Worm (Caenorhabditis elegans) whole organism, L1 larva: Measurements from ENCODE around the gene F29A7.3.

ENCODE experiments used
- C16A3.4 ChIP-seq: fragments of 150-350 bp; optimal IDR thresholded peaks from 2 replicates; lab custom pipeline; 2014; ENCODE audit warnings: missing biosample characterization, missing genetic modification characterization
- C34B4.2 ChIP-seq: sonication (generic microtip); optimal IDR thresholded peaks from 2 replicates; lab custom pipeline; 2017; ENCODE audit warnings: mild to moderate bottlenecking, missing genetic modification characterization, missing compliant biosample characterization
- F16B12.6 ChIP-seq: fragments of 150-350 bp; optimal IDR thresholded peaks from 2 replicates; lab custom pipeline; 2014; ENCODE audit warnings: missing biosample characterization, missing genetic modification characterization
- blmp-1 ChIP-seq: fragments of 150-350 bp; optimal IDR thresholded peaks from 2 replicates; lab custom pipeline; 2014; ENCODE audit warnings: missing biosample characterization, missing genetic modification characterization
- ceh-90 ChIP-seq: sonication (generic microtip); optimal IDR thresholded peaks from 2 replicates; lab custom pipeline; 2016; ENCODE audit warnings: missing genetic modification characterization, missing compliant biosample characterization
- ces-1 ChIP-seq: fragments of 150-350 bp; optimal IDR thresholded peaks from 2 replicates; lab custom pipeline; 2014; ENCODE audit warnings: missing biosample characterization, missing genetic modification reagents, missing genetic modification characterization
- dsc-1 ChIP-seq: sonication (generic microtip); optimal IDR thresholded peaks from 2 replicates; lab custom pipeline; 2016; ENCODE audit warnings: mild to moderate bottlenecking, missing genetic modification characterization, missing compliant biosample characterization
- efl-1 ChIP-seq, 4 experiments: fragments of 150-350 bp; optimal IDR thresholded peaks in 3 of 4; peaks in 1 of 4; 1 replicate in 1 of 4; 2 replicates in 3 of 4; lab custom pipeline; 2014; ENCODE audit warnings: missing biosample characterization in 2 of 4, missing genetic modification characterization in 2 of 4, missing genetic modification reagents in 2 of 4
- efl-3 ChIP-seq: fragments of 200-800 bp; sonication (Bioruptor generic); optimal IDR thresholded peaks from 2 replicates; lab custom pipeline; 2018; ENCODE audit warnings: mild to moderate bottlenecking, missing genetic modification characterization, missing compliant biosample characterization
- elt-3 ChIP-seq, 6 experiments: fragments of 150-350 bp in 1 of 6; sonication (generic microtip); optimal IDR thresholded peaks; 2 replicates each; lab custom pipeline; 2017 to 2018; ENCODE audit warnings: missing biosample characterization in 6 of 6, missing genetic modification characterization in 6 of 6, inconsistent platforms in 1 of 6
- ets-5 ChIP-seq: fragments of 200-800 bp; sonication (Bioruptor generic); IDR thresholded peaks from 2 replicates; pipeline ENCODE4 v1.3.6; 2022; ENCODE audit warnings: missing genetic modification characterization, missing compliant biosample characterization
- fkh-4 ChIP-seq: sonication (generic microtip); optimal IDR thresholded peaks from 2 replicates; lab custom pipeline; 2016; ENCODE audit warnings: missing compliant biosample characterization, missing genetic modification characterization, borderline replicate concordance
- fkh-8 ChIP-seq: sonication (generic microtip); optimal IDR thresholded peaks from 2 replicates; lab custom pipeline; 2016; ENCODE audit warnings: mild to moderate bottlenecking, missing genetic modification characterization, missing compliant biosample characterization
- fos-1 ChIP-seq: fragments of 150-350 bp; optimal IDR thresholded peaks from 2 replicates; lab custom pipeline; 2014; ENCODE audit warnings: missing biosample characterization, missing genetic modification characterization
- grh-1 ChIP-seq: fragments of 200-800 bp; sonication (Bioruptor generic); IDR thresholded peaks from 2 replicates; pipeline ENCODE4 v1.3.6; 2022; ENCODE audit warnings: missing genetic modification reagents, missing genetic modification characterization, missing compliant biosample characterization
- hlh-17 ChIP-seq: fragments of 200-800 bp; sonication (Bioruptor generic); optimal IDR thresholded peaks from 2 replicates; lab custom pipeline; 2018; ENCODE audit warnings: missing genetic modification characterization, mild to moderate bottlenecking, missing compliant biosample characterization, moderate library complexity, borderline replicate concordance
- hpl-2 ChIP-seq: fragments of 150-350 bp; optimal IDR thresholded peaks from 2 replicates; lab custom pipeline; 2014; ENCODE audit warnings: missing biosample characterization, missing genetic modification reagents, missing genetic modification characterization
- irx-1 ChIP-seq: sonication (generic microtip); optimal IDR thresholded peaks from 2 replicates; lab custom pipeline; 2016; ENCODE audit warnings: missing genetic modification characterization, missing compliant biosample characterization
- isw-1 ChIP-seq: fragments of 200-800 bp; sonication (Bioruptor generic); IDR thresholded peaks from 2 replicates; pipeline ENCODE4 v1.3.6; 2022; ENCODE audit warnings: missing genetic modification characterization, missing compliant biosample characterization
- jun-1 ChIP-seq: fragments of 150-350 bp; optimal IDR thresholded peaks from 2 replicates; lab custom pipeline; 2014; ENCODE audit warnings: missing biosample characterization, missing genetic modification reagents, missing genetic modification characterization
- lin-13 ChIP-seq: fragments of 150-350 bp; optimal IDR thresholded peaks from 2 replicates; lab custom pipeline; 2014; ENCODE audit warnings: missing biosample characterization, missing genetic modification reagents, missing genetic modification characterization
- lin-14 ChIP-seq: fragments of 200-800 bp; sonication (Bioruptor generic); optimal IDR thresholded peaks from 2 replicates; lab custom pipeline; 2018; ENCODE audit warnings: mild to moderate bottlenecking, missing genetic modification characterization, moderate library complexity, missing compliant biosample characterization
- lin-15B ChIP-seq: fragments of 150-350 bp; sonication (generic microtip); optimal IDR thresholded peaks from 3 replicates; lab custom pipeline; 2014; ENCODE audit warnings: missing biosample characterization, missing genetic modification characterization
- lin-39 ChIP-seq: fragments of 150-350 bp; optimal IDR thresholded peaks from 2 replicates; lab custom pipeline; 2014; ENCODE audit warnings: missing biosample characterization, missing genetic modification reagents, missing genetic modification characterization
- lir-3 ChIP-seq: sonication (generic microtip); optimal IDR thresholded peaks from 2 replicates; lab custom pipeline; 2016; ENCODE audit warnings: mild to moderate bottlenecking, missing genetic modification characterization, moderate library complexity, missing compliant biosample characterization; ENCODE audit not compliant: poor library complexity
- mab-9 ChIP-seq: fragments of 200-800 bp; sonication (Bioruptor generic); IDR thresholded peaks from 2 replicates; pipeline ENCODE4 v1.3.6; 2022; ENCODE audit warnings: missing genetic modification reagents, missing genetic modification characterization, missing compliant biosample characterization
- mdl-1 ChIP-seq, 2 experiments: fragments of 150-350 bp; optimal IDR thresholded peaks; 2 replicates each; lab custom pipeline; 2014 to 2017; ENCODE audit warnings: missing biosample characterization in 2 of 2, missing genetic modification characterization in 2 of 2, inconsistent platforms in 1 of 2
- mep-1 ChIP-seq: fragments of 150-350 bp; optimal IDR thresholded peaks from 2 replicates; lab custom pipeline; 2014; ENCODE audit warnings: missing biosample characterization, missing genetic modification characterization
- nhr-11 ChIP-seq: fragments of 150-350 bp; optimal IDR thresholded peaks from 2 replicates; lab custom pipeline; 2014; ENCODE audit warnings: missing biosample characterization, missing genetic modification characterization
- nhr-12 ChIP-seq: sonication (generic microtip); optimal IDR thresholded peaks from 2 replicates; lab custom pipeline; 2017; ENCODE audit warnings: missing biosample characterization, missing genetic modification characterization
- nhr-76 ChIP-seq: sonication (generic microtip); optimal IDR thresholded peaks from 2 replicates; lab custom pipeline; 2017; ENCODE audit warnings: missing biosample characterization, missing genetic modification characterization
- nhr-85 ChIP-seq: sonication (generic microtip); peaks from one replicate; lab custom pipeline; 2016; ENCODE audit warnings: missing genetic modification characterization, inconsistent platforms, missing compliant biosample characterization
- pag-3 ChIP-seq: sonication (generic microtip); optimal IDR thresholded peaks from 2 replicates; lab custom pipeline; 2017; ENCODE audit warnings: missing genetic modification characterization, mild to moderate bottlenecking, missing compliant biosample characterization, antibody characterized with exemption, borderline replicate concordance; ENCODE audit not compliant: insufficient read depth
- pax-3 ChIP-seq: fragments of 200-800 bp; sonication (Bioruptor generic); optimal IDR thresholded peaks from 2 replicates; lab custom pipeline; 2018; ENCODE audit warnings: mild to moderate bottlenecking, missing genetic modification characterization, moderate library complexity, missing compliant biosample characterization
- pqm-1 ChIP-seq: sonication (generic microtip); optimal IDR thresholded peaks from 3 replicates; lab custom pipeline; 2017; ENCODE audit warnings: missing biosample characterization, missing genetic modification characterization
- rnt-1 ChIP-seq: sonication (generic microtip); optimal IDR thresholded peaks from 2 replicates; lab custom pipeline; 2016; ENCODE audit warnings: mild to moderate bottlenecking, missing genetic modification characterization, moderate library complexity, missing compliant biosample characterization
- snpc-4 ChIP-seq: fragments of 150-350 bp; optimal IDR thresholded peaks from 2 replicates; lab custom pipeline; 2014; ENCODE audit warnings: missing biosample characterization, missing genetic modification characterization
- snu-23 ChIP-seq: sonication (generic microtip); optimal IDR thresholded peaks from 2 replicates; lab custom pipeline; 2016; ENCODE audit warnings: missing genetic modification characterization, missing compliant biosample characterization
- sox-4 ChIP-seq: sonication (generic microtip); optimal IDR thresholded peaks from 2 replicates; lab custom pipeline; 2016; ENCODE audit warnings: missing genetic modification characterization, missing compliant biosample characterization
- sup-37 ChIP-seq: fragments of 200-800 bp; sonication (Bioruptor generic); optimal IDR thresholded peaks from 2 replicates; lab custom pipeline; 2018; ENCODE audit warnings: mild to moderate bottlenecking, missing genetic modification characterization, missing compliant biosample characterization
- swsn-7 ChIP-seq: sonication (generic microtip); optimal IDR thresholded peaks from 2 replicates; lab custom pipeline; 2016; ENCODE audit warnings: missing genetic modification characterization, missing compliant biosample characterization
- unc-130 ChIP-seq: fragments of 150-350 bp; optimal IDR thresholded peaks from 2 replicates; lab custom pipeline; 2017; ENCODE audit warnings: missing biosample characterization, missing genetic modification characterization, inconsistent platforms
- unc-30 ChIP-seq: sonication (generic microtip); optimal IDR thresholded peaks from 2 replicates; lab custom pipeline; 2017; ENCODE audit warnings: missing biosample characterization, missing genetic modification characterization
- unc-62 ChIP-seq: fragments of 150-350 bp; optimal IDR thresholded peaks from 2 replicates; lab custom pipeline; 2014; ENCODE audit warnings: missing biosample characterization, missing genetic modification reagents, missing genetic modification characterization
- unc-86 ChIP-seq: sonication (generic microtip); optimal IDR thresholded peaks from 2 replicates; lab custom pipeline; 2016; ENCODE audit warnings: missing genetic modification characterization, missing compliant biosample characterization
- unc-98 ChIP-seq: fragments of 200-800 bp; sonication (Bioruptor generic); IDR thresholded peaks from 2 replicates; pipeline ENCODE4 v1.3.6; 2022; ENCODE audit warnings: missing genetic modification characterization, missing compliant biosample characterization
- vab-15 ChIP-seq: sonication (generic microtip); optimal IDR thresholded peaks from 2 replicates; lab custom pipeline; 2017; ENCODE audit warnings: missing genotype, mild to moderate bottlenecking, missing genetic modification characterization, missing compliant biosample characterization
- xbp-1 ChIP-seq: sonication (generic microtip); optimal IDR thresholded peaks from 2 replicates; lab custom pipeline; 2016; ENCODE audit warnings: missing genetic modification characterization, missing compliant biosample characterization

F29A7.3 gene

DNA sequence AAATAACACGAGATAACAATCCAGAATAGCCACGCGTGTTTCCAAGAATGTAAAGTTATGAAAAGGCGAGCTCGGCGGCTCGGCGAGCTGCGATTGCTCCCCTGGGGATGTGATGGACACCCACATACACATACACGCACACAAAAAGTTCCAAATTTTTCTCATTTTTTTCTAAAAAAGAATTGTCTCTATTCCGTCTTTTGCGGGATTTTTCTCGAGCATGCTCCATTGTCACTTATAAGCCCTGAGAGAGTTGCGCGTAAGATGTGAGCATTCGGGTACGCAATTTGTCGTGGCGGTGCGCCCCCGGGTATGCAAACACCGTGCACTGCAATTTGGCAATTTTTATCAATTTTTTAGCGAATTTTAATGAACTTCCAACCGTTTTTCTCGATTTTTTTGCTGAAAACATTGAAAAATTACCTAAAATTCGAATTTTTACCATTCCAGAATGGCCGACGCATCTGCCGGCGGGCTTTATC lies 34.0 kb downstream of the F29A7.3 start, which contains the start of the genes F08D12.12 and srpa-72 (continued):
- TF ChIP-seq efl-1 (optimal IDR thresholded peaks at IDR 0.05; lab: Kevin White, UChicago) (peak; percentile 56 to 60), efl-1 (GFP tag; optimal IDR thresholded peaks at IDR 0.05 in 1 of 2; lab: Kevin White, UChicago) (peak; percentile 53 to 95), xbp-1 (tag; lab: Kevin White, UChicago) (peak; percentile 27), C16A3.4 (peak; percentile 42), vab-15 (tag; lab: Kevin White, UChicago) (peak; percentile 26), pqm-1 (no peak), blmp-1 (tag; lab: Kevin White, UChicago) (no peak), elt-3 (tag; optimal IDR thresholded peaks at IDR 0.05; lab: Kevin White, UChicago) (no peak), lin-13 (peak; percentile 27), dsc-1 (tag; lab: Kevin White, UChicago) (no peak), ceh-90 (no peak), nhr-85 (no peak), mep-1 (no peak), snu-23 (GFP tag; lab: Kevin White, UChicago) (peak; percentile 48), snpc-4 (no peak), hlh-17 (GFP tag; lab: Kevin White, UChicago) (no peak), F16B12.6 (tag; lab: Kevin White, UChicago) (peak; percentile 91), lin-39 (no peak), mdl-1 (tag; optimal IDR thresholded peaks at IDR 0.05; lab: Kevin White, UChicago) (peak in 1 of 2 experiments; percentile 18), rnt-1 (tag; lab: Kevin White, UChicago) (no peak), sox-4 (tag; lab: Kevin White, UChicago) (no peak), unc-62 (GFP tag; lab: Kevin White, UChicago) (no peak), efl-3 (GFP tag; lab: Kevin White, UChicago) (no peak), hpl-2 (no peak), swsn-7 (tag; lab: Kevin White, UChicago) (peak; percentile 10), fkh-4 (tag; lab: Kevin White, UChicago) (no peak), isw-1 (GFP tag; lab: Robert Waterston, UW) (peak; percentile 18; the same call in 1 of the 2 replicates)
- TF ChIP-seq, all 84 proteins: peak for 18

DNA sequence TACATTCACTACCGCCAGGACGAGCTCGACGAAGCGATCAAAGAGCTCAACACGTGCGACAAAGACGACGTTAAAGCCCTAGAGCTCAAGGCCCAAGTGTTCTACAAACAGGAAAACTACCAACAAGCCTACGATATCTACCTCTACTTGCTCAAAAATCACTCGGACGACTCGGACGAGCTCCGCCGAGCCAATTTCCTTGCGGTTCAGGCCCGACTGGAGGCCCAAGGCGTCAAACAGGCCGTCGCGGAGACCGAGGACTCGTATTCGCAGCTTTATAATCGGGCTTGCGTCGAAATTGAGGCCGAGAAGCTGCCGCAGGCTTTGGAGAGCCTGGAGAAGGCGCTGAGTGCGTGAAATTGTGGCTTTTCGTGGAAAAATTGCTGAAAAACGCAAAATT lies 34.8 kb downstream of the F29A7.3 start:
- TF ChIP-seq fos-1 (tag; lab: Kevin White, UChicago) (no peak), sup-37 (no peak), fkh-8 (tag; lab: Kevin White, UChicago) (no peak), jun-1 (no peak), ces-1 (no peak), xbp-1 (tag; lab: Kevin White, UChicago) (no peak), mep-1 (no peak), unc-98 (GFP tag; lab: Robert Waterston, UW) (no peak), unc-62 (GFP tag; lab: Kevin White, UChicago) (no peak), C34B4.2 (tag; lab: Kevin White, UChicago) (no peak), unc-30 (no peak), pag-3 (no peak), snpc-4 (no peak), lir-3 (tag; lab: Kevin White, UChicago) (no peak), nhr-12 (tag; lab: Kevin White, UChicago) (no peak)

DNA sequence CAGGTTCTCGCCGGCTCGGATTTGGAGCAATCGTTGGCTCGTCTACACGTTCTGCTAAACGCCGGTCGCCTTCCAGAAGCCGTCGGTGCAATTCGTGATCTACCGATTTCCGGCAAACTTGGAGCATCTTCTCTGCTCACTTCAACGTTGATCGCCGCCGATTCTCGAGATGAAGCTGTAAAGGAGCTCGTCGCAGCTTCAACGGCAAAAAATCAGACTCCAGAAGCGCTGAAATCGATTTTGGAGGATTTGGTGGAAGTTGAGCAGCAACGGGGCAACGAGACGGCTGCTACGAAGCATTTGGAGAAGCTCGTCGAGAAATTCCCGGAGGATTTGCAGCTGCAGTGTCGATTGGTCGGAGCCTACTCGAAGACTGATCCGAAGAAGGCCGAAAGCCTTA lies 38.6 kb downstream of the F29A7.3 start:
- TF ChIP-seq lir-3 (tag; lab: Kevin White, UChicago) (no peak), fos-1 (tag; lab: Kevin White, UChicago) (no peak), vab-15 (tag; lab: Kevin White, UChicago) (no peak), efl-3 (GFP tag; lab: Kevin White, UChicago) (no peak), ets-5 (GFP tag; lab: Robert Waterston, UW) (no peak), nhr-76 (tag; lab: Kevin White, UChicago) (no peak), snu-23 (GFP tag; lab: Kevin White, UChicago) (no peak), nhr-11 (tag; lab: Kevin White, UChicago) (no peak), jun-1 (no peak), F16B12.6 (tag; lab: Kevin White, UChicago) (no peak), unc-98 (GFP tag; lab: Robert Waterston, UW) (no peak), pax-3 (tag; lab: Kevin White, UChicago) (no peak), grh-1 (GFP tag; lab: Robert Waterston, UW) (no peak), unc-86 (tag; lab: Kevin White, UChicago) (no peak), lin-15B (tag; lab: Kevin White, UChicago) (no peak), mab-9 (GFP tag; lab: Robert Waterston, UW) (no peak), unc-130 (tag; lab: Kevin White, UChicago) (no peak), lin-14 (GFP tag; lab: Kevin White, UChicago) (no peak), swsn-7 (tag; lab: Kevin White, UChicago) (no peak), irx-1 (tag; lab: Kevin White, UChicago) (no peak)
